Fruit fly (Drosophila melanogaster) whole organism, embryonic: ENCODE results near the gene CG13313.
A peak's percentile ranks its signal among the peaks of the same experiment; 100 is the strongest.

Source experiments
- Atf6 ChIP-seq: fragments of 200-800 bp; sonication (Bioruptor generic); IDR thresholded peaks from 2 replicates; pipeline ENCODE4 v1.3.6; 2022; ENCODE audit warnings: missing biosample characterization, missing genetic modification characterization
- CG10267 ChIP-seq: fragments of 200-800 bp; sonication (Bioruptor generic); optimal IDR thresholded peaks from 2 replicates; lab custom pipeline; 2018; ENCODE audit warnings: missing biosample characterization, mild to moderate bottlenecking, missing genetic modification characterization, moderate library complexity
- CG11695 ChIP-seq: fragments of 200-800 bp; sonication (Bioruptor generic); IDR thresholded peaks from 3 replicates; pipeline ENCODE4 v1.3.6; 2022; ENCODE audit warnings: missing biosample characterization, missing genetic modification characterization
- CG12299 ChIP-seq: fragments of 200-800 bp; sonication (Bioruptor generic); optimal IDR thresholded peaks from 2 replicates; lab custom pipeline; 2018; ENCODE audit warnings: missing biosample characterization, mild to moderate bottlenecking, missing genetic modification characterization
- CG12942 ChIP-seq: fragments of 200-800 bp; sonication (Bioruptor generic); optimal IDR thresholded peaks from 3 replicates; lab custom pipeline; 2016; ENCODE audit warnings: missing biosample characterization, missing genetic modification characterization
- CG13296 ChIP-seq: fragments of 200-800 bp; sonication (Bioruptor generic); optimal IDR thresholded peaks from 3 replicates; lab custom pipeline; 2018; ENCODE audit warnings: missing biosample characterization, mild to moderate bottlenecking, missing genetic modification characterization
- CG13624 ChIP-seq: fragments of 200-800 bp; sonication (Bioruptor generic); optimal IDR thresholded peaks from 2 replicates; lab custom pipeline; 2016; ENCODE audit warnings: missing biosample characterization, missing genetic modification characterization
- CG18011 ChIP-seq: fragments of 200-800 bp; sonication (Bioruptor generic); optimal IDR thresholded peaks from 2 replicates; lab custom pipeline; 2017; ENCODE audit warnings: missing biosample characterization, missing genetic modification characterization, mild to moderate bottlenecking, moderate library complexity, missing genotype
- CG18262 ChIP-seq: fragments of 200-800 bp; optimal IDR thresholded peaks from 3 replicates; lab custom pipeline; 2019; ENCODE audit warnings: missing biosample characterization, mild to moderate bottlenecking, missing genetic modification characterization, moderate library complexity
- CG18599 ChIP-seq: fragments of 200-800 bp; sonication (Bioruptor generic); optimal IDR thresholded peaks from 3 replicates; lab custom pipeline; 2017; ENCODE audit warnings: missing biosample characterization, missing genetic modification characterization, mild to moderate bottlenecking, moderate library complexity, missing genetic modification reagents
- CG2889 ChIP-seq: fragments of 200-800 bp; sonication (Bioruptor generic); IDR thresholded peaks from 3 replicates; pipeline ENCODE4 v1.3.6; 2022; ENCODE audit warnings: missing biosample characterization, missing genetic modification characterization
- CG30403 ChIP-seq: fragments of 200-800 bp; sonication (Bioruptor generic); optimal IDR thresholded peaks from 3 replicates; lab custom pipeline; 2016; ENCODE audit warnings: missing biosample characterization, missing genetic modification characterization
- CG34422 ChIP-seq: fragments of 200-800 bp; sonication (Bioruptor generic); IDR thresholded peaks from 3 replicates; pipeline ENCODE4 v1.3.6; 2022; ENCODE audit warnings: missing biosample characterization, missing genetic modification characterization
- CG3995 ChIP-seq: fragments of 200-800 bp; sonication (Bioruptor generic); optimal IDR thresholded peaks from 3 replicates; lab custom pipeline; 2016; ENCODE audit warnings: missing biosample characterization, missing genetic modification characterization
- CG4328 ChIP-seq: fragments of 200-800 bp; sonication (Bioruptor generic); optimal IDR thresholded peaks from 3 replicates; lab custom pipeline; 2017; ENCODE audit warnings: missing biosample characterization, missing genetic modification reagents, missing genetic modification characterization
- CG4424 ChIP-seq: fragments of 200-800 bp; sonication (Bioruptor generic); optimal IDR thresholded peaks from 3 replicates; lab custom pipeline; 2016; ENCODE audit warnings: missing biosample characterization, missing genetic modification characterization
- CG6654 ChIP-seq: fragments of 200-800 bp; sonication (Bioruptor generic); optimal IDR thresholded peaks from 2 replicates; lab custom pipeline; 2017; ENCODE audit warnings: missing biosample characterization, mild to moderate bottlenecking, missing genetic modification characterization
- CG7839 ChIP-seq: fragments of 200-800 bp; sonication (Bioruptor generic); optimal IDR thresholded peaks from 3 replicates; lab custom pipeline; 2018; ENCODE audit warnings: missing biosample characterization, mild to moderate bottlenecking, missing genetic modification characterization, moderate library complexity
- CG8359 ChIP-seq: fragments of 200-800 bp; sonication (Bioruptor generic); optimal IDR thresholded peaks from 2 replicates; lab custom pipeline; 2017; ENCODE audit warnings: missing biosample characterization, mild to moderate bottlenecking, missing genetic modification characterization, borderline replicate concordance
- CG8388 ChIP-seq: fragments of 200-800 bp; sonication (Bioruptor generic); optimal IDR thresholded peaks from 2 replicates; lab custom pipeline; 2019; ENCODE audit warnings: missing biosample characterization, mild to moderate bottlenecking, missing genetic modification characterization, moderate library complexity
- CG8924 ChIP-seq: fragments of 200-800 bp; optimal IDR thresholded peaks from 3 replicates; lab custom pipeline; 2019; ENCODE audit warnings: missing biosample characterization, mild to moderate bottlenecking, missing genetic modification characterization, moderate library complexity
- CG8944 ChIP-seq: fragments of 200-800 bp; sonication (Bioruptor generic); optimal IDR thresholded peaks from 3 replicates; lab custom pipeline; 2016; ENCODE audit warnings: missing biosample characterization, missing genetic modification characterization
- CG9215 ChIP-seq: fragments of 200-800 bp; sonication (Bioruptor generic); IDR thresholded peaks from 2 replicates; pipeline ENCODE4 v1.3.6; 2022; ENCODE audit warnings: missing biosample characterization, missing genetic modification characterization
- CG9817 ChIP-seq: fragments of 200-800 bp; sonication (Bioruptor generic); optimal IDR thresholded peaks from 2 replicates; lab custom pipeline; 2018; ENCODE audit warnings: missing biosample characterization, mild to moderate bottlenecking, missing genetic modification characterization, moderate library complexity
- Gug ChIP-seq: fragments of 200-800 bp; sonication (Bioruptor generic); IDR thresholded peaks from 4 replicates; pipeline ENCODE4 v1.3.6; 2022; ENCODE audit warnings: missing biosample characterization, missing genetic modification characterization
- Hand ChIP-seq: fragments of 200-800 bp; sonication (Bioruptor generic); optimal IDR thresholded peaks from 2 replicates; lab custom pipeline; 2017; ENCODE audit warnings: mild to moderate bottlenecking, missing biosample characterization, missing genetic modification reagents, missing genetic modification characterization
- HmgD ChIP-seq: fragments of 200-800 bp; sonication (Bioruptor generic); optimal IDR thresholded peaks from 3 replicates; lab custom pipeline; 2016; ENCODE audit warnings: missing biosample characterization, missing genetic modification characterization
- Lim3 ChIP-seq: fragments of 200-800 bp; sonication (Bioruptor generic); IDR thresholded peaks from 2 replicates; pipeline ENCODE4 v1.3.6; 2022; ENCODE audit warnings: missing biosample characterization, missing genetic modification characterization
- Oli ChIP-seq: fragments of 200-800 bp; sonication (Bioruptor generic); optimal IDR thresholded peaks from 2 replicates; lab custom pipeline; 2018; ENCODE audit warnings: missing biosample characterization, mild to moderate bottlenecking, missing genetic modification characterization, moderate library complexity
- Xbp1 ChIP-seq: fragments of 200-800 bp; sonication (Bioruptor generic); optimal IDR thresholded peaks from 3 replicates; lab custom pipeline; 2016; ENCODE audit warnings: missing biosample characterization, mild to moderate bottlenecking, missing genetic modification characterization
- Xrp1 ChIP-seq: fragments of 200-800 bp; sonication (Bioruptor generic); IDR thresholded peaks from 2 replicates; pipeline ENCODE4 v1.3.6; 2022; ENCODE audit warnings: missing biosample characterization, missing genetic modification characterization
- bcd ChIP-seq: fragments of 200-800 bp; sonication (Bioruptor generic); optimal IDR thresholded peaks from 2 replicates; lab custom pipeline; 2017; ENCODE audit warnings: missing biosample characterization, mild to moderate bottlenecking, missing genetic modification characterization
- croc ChIP-seq: fragments of 200-800 bp; sonication (Bioruptor generic); conservative IDR thresholded peaks from 3 replicates; pipeline ENCODE4 v1.3.6; 2022; ENCODE audit warnings: missing biosample characterization, missing genetic modification characterization
- dmrt11E ChIP-seq: fragments of 200-800 bp; sonication (Bioruptor generic); optimal IDR thresholded peaks from 3 replicates; lab custom pipeline; 2018; ENCODE audit warnings: missing biosample characterization, mild to moderate bottlenecking, missing genetic modification characterization, moderate library complexity
- dysf ChIP-seq: fragments of 200-800 bp; sonication (Bioruptor generic); IDR thresholded peaks from 3 replicates; pipeline ENCODE4 v1.3.6; 2022; ENCODE audit warnings: missing biosample characterization, missing genetic modification characterization
- grn ChIP-seq: fragments of 200-800 bp; sonication (Bioruptor generic); optimal IDR thresholded peaks from 3 replicates; lab custom pipeline; 2017; ENCODE audit warnings: missing biosample characterization, missing genetic modification characterization
- insv ChIP-seq, 2 experiments: fragments of 200-800 bp; sonication (Bioruptor generic); optimal IDR thresholded peaks; 3 replicates each; lab custom pipeline; 2016 to 2018; ENCODE audit warnings: missing biosample characterization in 2 of 2, missing genetic modification characterization in 2 of 2
- lab ChIP-seq: fragments of 200-800 bp; sonication (Bioruptor generic); optimal IDR thresholded peaks from 3 replicates; lab custom pipeline; 2017; ENCODE audit warnings: missing biosample characterization, missing genetic modification characterization, mild to moderate bottlenecking, moderate library complexity, missing genetic modification reagents
- lmd ChIP-seq: fragments of 200-800 bp; sonication (Bioruptor generic); IDR thresholded peaks from 2 replicates; pipeline ENCODE4 v1.3.6; 2022; ENCODE audit warnings: missing biosample characterization, missing genetic modification characterization
- lola ChIP-seq, 3 experiments: fragments of >200 bp in 2 of 3; fragments of 200-800 bp in 1 of 3; sonication (Bioruptor generic) in 1 of 3; optimal IDR thresholded peaks; 2 replicates each; lab custom pipeline; 2017 to 2019; ENCODE audit warnings: missing biosample characterization in 3 of 3, missing genetic modification characterization in 3 of 3, mild to moderate bottlenecking in 1 of 3, moderate library complexity in 1 of 3
- mld ChIP-seq: fragments of 200-800 bp; sonication (Bioruptor generic); IDR thresholded peaks from 3 replicates; pipeline ENCODE4 v1.3.6; 2022; ENCODE audit warnings: missing biosample characterization, missing genetic modification characterization; ENCODE audit not compliant: partially characterized antibody
- pros ChIP-seq: fragments of 200-800 bp; sonication (Bioruptor generic); optimal IDR thresholded peaks from 3 replicates; lab custom pipeline; 2019; ENCODE audit warnings: missing biosample characterization, mild to moderate bottlenecking, missing genetic modification characterization, moderate library complexity
- ranshi ChIP-seq: fragments of 200-800 bp; sonication (Bioruptor generic); IDR thresholded peaks from 2 replicates; pipeline ENCODE4 v1.3.6; 2022; ENCODE audit warnings: missing biosample characterization, missing genetic modification characterization
- scrt ChIP-seq: fragments of 200-800 bp; sonication (Bioruptor generic); optimal IDR thresholded peaks from 2 replicates; lab custom pipeline; 2018; ENCODE audit warnings: missing biosample characterization, mild to moderate bottlenecking, missing genetic modification characterization, moderate library complexity
- sd ChIP-seq: fragments of 200-800 bp; sonication (Bioruptor generic); optimal IDR thresholded peaks from 3 replicates; lab custom pipeline; 2018; ENCODE audit warnings: missing biosample characterization, mild to moderate bottlenecking, missing genetic modification characterization, moderate library complexity
- stc ChIP-seq: fragments of 200-800 bp; sonication (Bioruptor generic); IDR thresholded peaks from 2 replicates; pipeline ENCODE4 v1.3.6; 2022; ENCODE audit warnings: missing biosample characterization, missing genetic modification characterization
- sug ChIP-seq: fragments of 200-800 bp; optimal IDR thresholded peaks from 2 replicates; lab custom pipeline; 2019; ENCODE audit warnings: missing biosample characterization, mild to moderate bottlenecking, missing genetic modification characterization, moderate library complexity
- twi ChIP-seq: fragments of 200-800 bp; optimal IDR thresholded peaks from 2 replicates; lab custom pipeline; 2019; ENCODE audit warnings: missing biosample characterization, mild to moderate bottlenecking, missing genetic modification characterization, moderate library complexity
- usp ChIP-seq: fragments of >200 bp; optimal IDR thresholded peaks from 2 replicates; lab custom pipeline; 2017; ENCODE audit warnings: missing biosample characterization, missing genetic modification characterization
- vfl ChIP-seq: fragments of 200-800 bp; sonication (Bioruptor generic); optimal IDR thresholded peaks from 2 replicates; lab custom pipeline; 2016; ENCODE audit warnings: missing biosample characterization, missing genetic modification characterization

The CG13313 gene

dm6 chr3L:8950955-8951354, 7.7 kb upstream of the CG13313 start (continued):
- TF ChIP-seq CG7839 (tag; lab: Kevin White, UChicago) (peak; percentile 68), grn (no peak), CG34422 (GFP tag; lab: Robert Waterston, UW) (0 out of 3 replicates have a peak, but pooled peaks have one; percentile 19), scrt (peak; percentile 28), CG18011 (GFP tag; lab: Kevin White, UChicago) (no peak), CG3995 (GFP tag; lab: Kevin White, UChicago) (no peak), CG12942 (GFP tag; lab: Kevin White, UChicago) (peak; percentile 10), CG18599 (GFP tag; lab: Kevin White, UChicago) (peak; percentile 56), CG12299 (tag; lab: Kevin White, UChicago) (peak; percentile 35), insv (GFP tag; optimal IDR thresholded peaks at IDR 0.05; lab: Kevin White, UChicago) (no peak), sd (peak; percentile 2), bcd (GFP tag; lab: Kevin White, UChicago) (peak; percentile 49), Gug (GFP tag; lab: Robert Waterston, UW) (no peak), CG13296 (GFP tag; lab: Kevin White, UChicago) (peak; percentile 50), CG18262 (tag; lab: Kevin White, UChicago) (peak; percentile 81), Lim3 (GFP tag; lab: Robert Waterston, UW) (no peak), lola (GFP tag; optimal IDR thresholded peaks at IDR 0.05; lab: Kevin White, UChicago) (peak in 1 of 3 experiments; percentile 50), CG4328 (GFP tag; lab: Kevin White, UChicago) (no peak), croc (GFP tag; lab: Robert Waterston, UW) (peak; percentile 25; the same call in 1 of the 3 replicates), dysf (GFP tag; lab: Robert Waterston, UW) (peak; percentile 61; the same call in 2 of the 3 replicates), CG13624 (no peak), usp (no peak), CG30403 (GFP tag; lab: Kevin White, UChicago) (peak; percentile 26), Oli (peak; percentile 72), CG8944 (no peak), CG4424 (GFP tag; lab: Kevin White, UChicago) (peak; percentile 36), mld (no peak), HmgD (GFP tag; lab: Kevin White, UChicago) (no peak), lmd (GFP tag; lab: Robert Waterston, UW) (peak; percentile 28; the same call in 1 of the 2 replicates), CG8924 (tag; lab: Kevin White, UChicago) (peak; percentile 73), dmrt11E (tag; lab: Kevin White, UChicago) (peak; percentile 20), CG6654 (GFP tag; lab: Kevin White, UChicago) (no peak), stc (GFP tag; lab: Robert Waterston, UW) (peak; percentile 41; the same call in 1 of the 2 replicates), CG8359 (GFP tag; lab: Kevin White, UChicago) (peak; percentile 45), vfl (GFP tag; lab: Kevin White, UChicago) (no peak), ranshi (GFP tag; lab: Robert Waterston, UW) (no peak), Atf6 (GFP tag; lab: Robert Waterston, UW) (peak; percentile 12; the same call in 1 of the 2 replicates), CG2889 (GFP tag; lab: Robert Waterston, UW) (no peak), sug (tag; lab: Kevin White, UChicago) (no peak), twi (tag; lab: Kevin White, UChicago) (no peak), lab (GFP tag; lab: Kevin White, UChicago) (peak; percentile 11), CG11695 (GFP tag; lab: Robert Waterston, UW) (peak; percentile 59; the same call in 2 of the 3 replicates), CG10267 (tag; lab: Kevin White, UChicago) (peak; percentile 22), CG9817 (tag; lab: Kevin White, UChicago) (peak; percentile 7), Xrp1 (GFP tag; lab: Robert Waterston, UW) (0 out of 2 replicates have a peak, but pooled peaks have one; percentile 18), Hand (no peak), pros (GFP tag; lab: Kevin White, UChicago) (no peak), Xbp1 (GFP tag; lab: Kevin White, UChicago) (peak; percentile 31), CG8388 (GFP tag; lab: Kevin White, UChicago) (peak; percentile 46), CG9215 (GFP tag; lab: Robert Waterston, UW) (0 out of 2 replicates have a peak, but pooled peaks have one; percentile 8)
